Worm (Caenorhabditis elegans): ENCODE measurements around the gene sftb-1.

The sftb-1 gene

DNA sequence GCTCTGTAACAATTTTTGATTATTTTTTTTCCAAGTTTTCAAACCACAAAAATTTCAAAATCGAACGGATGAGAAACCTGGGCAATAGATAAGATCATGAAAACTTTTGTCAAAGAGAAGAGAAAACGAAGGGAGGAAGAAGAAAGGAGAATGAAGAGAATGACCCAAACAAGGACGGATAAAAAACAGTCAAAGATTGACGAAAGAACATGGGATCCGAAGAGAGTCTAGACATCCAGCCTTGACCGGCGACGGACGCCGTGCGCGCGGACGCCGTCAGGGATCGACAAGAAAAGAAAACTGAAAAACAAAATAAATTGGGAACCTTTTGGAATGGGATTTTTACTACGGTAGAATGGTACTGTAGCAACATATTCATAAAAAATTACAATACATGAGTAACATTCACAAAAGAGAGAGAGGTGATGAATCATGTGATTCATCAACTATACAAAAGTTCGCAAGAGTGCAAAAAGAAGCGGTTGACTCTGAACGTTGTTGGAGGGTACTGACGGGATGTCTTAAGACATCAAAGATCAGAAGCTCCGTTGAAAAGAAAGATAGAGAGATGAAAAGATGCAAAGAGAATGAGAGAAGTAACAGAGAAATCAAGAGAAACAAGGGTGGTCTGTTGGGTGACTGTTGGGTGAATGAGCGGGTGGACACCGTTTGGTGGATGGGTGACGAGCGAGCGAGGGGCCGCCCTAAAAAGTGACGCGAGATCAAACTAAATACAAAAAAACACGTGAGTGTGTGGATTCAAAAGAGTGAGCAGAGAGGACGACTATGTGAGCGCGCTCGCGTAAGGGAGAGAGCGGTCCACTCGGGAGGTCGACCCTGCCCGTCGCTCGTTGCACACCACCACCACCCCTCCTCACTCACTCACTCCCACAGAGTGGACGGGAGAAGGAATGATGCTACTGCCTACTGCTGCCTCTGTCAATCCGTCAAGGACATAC is 11.4 kb upstream of the sftb-1 start, which contains the start of gene sup-26:
Gene sup-26, minus strand, starts transcription at position 10 of the 959 bp plus-strand sequence.
- TF ChIP-seq ama-1 (optimal IDR thresholded peaks at IDR 0.05) (no peak), tra-4 (tag; optimal IDR thresholded peaks at IDR 0.05) (peak; percentile 13), hnd-1 (tag; optimal IDR thresholded peaks at IDR 0.05) (no peak), tbx-11 (GFP tag; IDR thresholded peaks at IDR 0.05) (no peak), hmg-4 (GFP tag; optimal IDR thresholded peaks at IDR 0.05) (peak; percentile 80), ets-7 (tag; optimal IDR thresholded peaks at IDR 0.05) (peak; percentile 31), scrt-1 (GFP tag; IDR thresholded peaks at IDR 0.05) (peak; percentile 51; the same call in 1 of the 2 replicates), F13C5.2 (tag; optimal IDR thresholded peaks at IDR 0.05) (peak; percentile 60), B0310.2 (tag; optimal IDR thresholded peaks at IDR 0.05) (peak; percentile 41), hmbx-1 (tag; optimal IDR thresholded peaks at IDR 0.05) (no peak), flt-1 (GFP tag; IDR thresholded peaks at IDR 0.05) (no peak; the same call in 1 of the 2 replicates), pes-1 (GFP tag; IDR thresholded peaks at IDR 0.05) (peak; percentile 49; the same call in 1 of the 2 replicates), aly-1 (tag; optimal IDR thresholded peaks at IDR 0.05) (peak; percentile 78), sea-1 (GFP tag; conservative IDR thresholded peaks at IDR 0.05) (peak; percentile 83; the same call in 1 of the 2 replicates), ceh-36 (tag; optimal IDR thresholded peaks at IDR 0.05) (no peak), ceh-13 (GFP tag; optimal IDR thresholded peaks at IDR 0.05) (no peak), tbx-37 (GFP tag; conservative IDR thresholded peaks at IDR 0.05) (no peak)

DNA sequence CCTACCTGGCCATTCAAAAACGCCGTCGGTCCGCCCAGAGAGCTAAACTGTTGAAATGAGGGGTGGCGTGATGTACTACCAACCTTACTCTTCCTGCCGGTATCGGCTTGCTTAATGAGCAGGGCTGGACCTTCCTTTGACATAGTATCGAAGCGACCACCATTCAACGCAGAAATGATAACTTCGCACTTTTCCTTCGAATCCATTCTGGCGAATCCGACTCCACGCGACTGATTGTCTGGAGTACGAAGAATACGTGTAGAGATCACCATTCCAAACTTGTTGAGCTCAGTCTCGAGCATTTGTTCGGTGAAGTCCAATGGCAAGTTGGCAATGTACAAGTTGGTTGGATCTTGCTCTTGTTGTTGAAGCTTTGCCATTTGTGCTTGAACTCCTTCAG is 9.1 kb upstream of the sftb-1 start:
- TF ChIP-seq hnd-1 (tag; optimal IDR thresholded peaks at IDR 0.05) (no peak), aly-1 (tag; optimal IDR thresholded peaks at IDR 0.05) (no peak), hmbx-1 (tag; optimal IDR thresholded peaks at IDR 0.05) (no peak), flt-1 (GFP tag; IDR thresholded peaks at IDR 0.05) (no peak), pes-1 (GFP tag; IDR thresholded peaks at IDR 0.05) (no peak), ama-1 (optimal IDR thresholded peaks at IDR 0.05) (no peak), B0310.2 (tag; optimal IDR thresholded peaks at IDR 0.05) (no peak), tbx-11 (GFP tag; IDR thresholded peaks at IDR 0.05) (no peak), ceh-13 (GFP tag; optimal IDR thresholded peaks at IDR 0.05) (no peak), scrt-1 (GFP tag; IDR thresholded peaks at IDR 0.05) (no peak), tbx-37 (GFP tag; conservative IDR thresholded peaks at IDR 0.05) (no peak), sea-1 (GFP tag; conservative IDR thresholded peaks at IDR 0.05) (no peak), F13C5.2 (tag; optimal IDR thresholded peaks at IDR 0.05) (no peak)

DNA sequence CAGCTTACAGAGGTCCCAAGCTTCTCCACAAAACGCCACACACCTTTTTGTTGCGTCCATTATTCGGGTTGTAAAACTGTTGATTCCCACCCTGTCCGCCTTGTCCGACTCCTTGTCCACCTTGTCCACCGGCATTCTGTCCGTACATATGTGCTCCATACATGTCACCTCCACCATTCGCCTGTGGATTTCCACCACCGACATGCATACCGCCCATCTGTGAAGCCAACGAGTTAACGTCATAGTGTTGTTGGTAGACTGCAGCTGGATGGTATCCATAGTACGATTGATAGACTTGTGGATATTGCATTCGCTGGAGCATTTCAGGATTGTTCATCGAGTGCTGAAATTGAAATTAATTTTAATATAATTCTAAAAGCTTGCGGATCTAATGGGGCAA is 8.7 kb upstream of the sftb-1 start:
- TF ChIP-seq scrt-1 (GFP tag; IDR thresholded peaks at IDR 0.05) (no peak), pes-1 (GFP tag; IDR thresholded peaks at IDR 0.05) (no peak; the same call in 1 of the 2 replicates), ama-1 (optimal IDR thresholded peaks at IDR 0.05) (peak; percentile 11), F13C5.2 (tag; optimal IDR thresholded peaks at IDR 0.05) (no peak), hmg-4 (GFP tag; optimal IDR thresholded peaks at IDR 0.05) (no peak)

DNA sequence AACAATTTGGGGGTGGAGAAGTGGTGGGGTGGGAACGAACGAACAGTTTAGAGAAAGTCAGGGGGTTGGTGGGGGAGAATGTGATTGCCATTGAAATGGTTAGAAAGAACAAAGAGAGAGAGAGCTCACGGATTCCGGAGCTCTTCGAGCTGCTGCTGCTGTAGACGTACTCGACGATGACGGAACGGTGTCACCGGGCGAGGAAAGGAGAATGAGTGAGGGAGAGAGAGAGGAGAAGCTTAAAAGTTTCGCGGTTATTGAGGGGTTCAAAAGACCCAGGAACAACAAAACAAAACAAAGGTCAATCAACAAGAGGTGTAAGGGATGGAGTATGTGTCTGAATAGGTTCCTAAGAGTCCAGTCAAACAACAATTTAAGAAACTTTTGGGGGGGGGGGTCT is 7.2 kb upstream of the sftb-1 start:
- TF ChIP-seq ama-1 (optimal IDR thresholded peaks at IDR 0.05) (peak; percentile 94), tbx-37 (GFP tag; conservative IDR thresholded peaks at IDR 0.05) (no peak)

DNA sequence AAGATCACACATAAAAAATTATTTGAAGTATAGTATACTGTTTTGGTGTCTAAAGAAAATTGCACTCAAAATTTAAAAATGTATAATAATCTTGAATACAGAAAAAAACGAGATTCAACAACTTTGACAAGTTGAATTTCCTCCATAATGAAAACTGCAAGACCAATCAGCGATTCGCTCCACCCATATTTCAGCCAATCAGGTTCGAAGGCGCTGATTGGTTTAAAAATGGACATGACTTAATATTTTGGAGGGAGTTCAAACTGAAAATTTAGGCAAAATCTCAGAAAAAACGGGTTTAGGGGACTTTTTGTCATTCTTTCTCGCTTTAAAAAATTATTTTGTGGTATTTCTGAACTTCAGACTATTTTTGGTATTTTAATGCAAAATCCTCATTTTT is 6.6 kb upstream of the sftb-1 start:
- TF ChIP-seq sea-1 (GFP tag; conservative IDR thresholded peaks at IDR 0.05) (no peak), ama-1 (optimal IDR thresholded peaks at IDR 0.05) (peak; percentile 41), hmg-4 (GFP tag; optimal IDR thresholded peaks at IDR 0.05) (no peak), flt-1 (GFP tag; IDR thresholded peaks at IDR 0.05) (no peak), ceh-13 (GFP tag; optimal IDR thresholded peaks at IDR 0.05) (no peak)

DNA sequence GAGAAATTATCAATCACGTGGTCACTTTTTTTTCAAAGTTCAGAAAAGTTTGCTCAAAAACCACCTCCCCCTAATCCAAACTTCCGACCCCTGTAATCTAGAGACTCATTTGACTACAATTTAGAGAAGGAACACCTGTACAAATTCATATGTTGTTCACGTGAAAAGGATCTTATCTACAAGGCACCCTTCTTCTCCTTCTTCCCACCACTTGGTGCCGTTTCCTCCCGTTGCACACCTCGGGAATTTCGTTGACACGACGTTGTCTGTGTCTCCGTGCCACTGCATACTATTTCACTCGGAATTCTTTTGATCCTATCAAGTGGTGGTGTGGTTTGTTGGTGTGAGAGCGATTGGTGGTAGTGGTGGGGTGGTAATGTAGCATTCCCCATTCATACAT is 5.5 kb upstream of the sftb-1 start:
- TF ChIP-seq hmg-4 (GFP tag; optimal IDR thresholded peaks at IDR 0.05) = peak; percentile 26
- TF ChIP-seq ceh-13 (GFP tag; optimal IDR thresholded peaks at IDR 0.05) = no peak
- no peak for TF ChIP-seq scrt-1 (GFP tag; IDR thresholded peaks at IDR 0.05)

DNA sequence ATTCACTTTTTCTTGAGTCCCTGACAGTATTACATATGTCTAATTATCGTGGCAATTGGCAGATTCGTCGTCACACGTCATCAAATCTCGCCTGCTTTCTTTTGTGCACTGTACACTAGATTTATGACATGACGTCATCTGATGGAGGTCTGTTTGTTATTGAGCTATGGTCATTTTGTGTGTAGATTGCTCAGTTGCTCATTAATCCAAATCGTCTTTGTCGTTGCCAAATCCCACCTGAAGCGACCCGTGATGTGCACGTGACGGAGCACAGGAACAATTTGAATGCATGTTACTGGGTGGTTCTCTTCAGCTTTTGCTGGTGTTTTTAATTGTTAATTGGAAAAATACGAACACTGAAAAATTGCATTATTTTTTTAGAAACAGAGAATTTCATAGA is 3.8 kb upstream of the sftb-1 start:
- peak; percentile 69 for TF ChIP-seq ceh-36 (tag; optimal IDR thresholded peaks at IDR 0.05)
- TF ChIP-seq hmg-4 (GFP tag; optimal IDR thresholded peaks at IDR 0.05) = no peak

DNA sequence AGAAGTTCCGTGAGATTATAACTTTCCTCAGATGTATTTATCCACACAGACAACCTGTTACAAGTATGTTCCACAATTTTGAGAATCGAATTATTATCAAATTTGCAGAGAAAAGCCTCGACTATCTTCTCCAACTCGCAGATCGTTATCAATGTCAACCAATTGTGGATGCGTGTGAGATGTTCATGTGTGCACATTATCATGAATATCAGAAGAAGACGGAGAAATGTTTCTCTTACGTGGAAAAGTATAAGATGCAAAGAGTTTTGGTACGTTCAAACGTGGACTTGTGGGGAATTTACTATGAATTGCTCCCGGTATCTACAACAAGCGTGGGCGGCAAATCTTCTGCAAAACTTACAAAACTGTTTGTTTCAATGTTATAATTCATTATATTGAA is 2.0 kb upstream of the sftb-1 start:
- TF ChIP-seq pes-1 (GFP tag; IDR thresholded peaks at IDR 0.05) = no peak
- no peak for TF ChIP-seq hnd-1 (tag; optimal IDR thresholded peaks at IDR 0.05)
- no peak for TF ChIP-seq B0310.2 (tag; optimal IDR thresholded peaks at IDR 0.05)
- no peak for TF ChIP-seq tbx-11 (GFP tag; IDR thresholded peaks at IDR 0.05)
- no peak for TF ChIP-seq ceh-36 (tag; optimal IDR thresholded peaks at IDR 0.05)
- no peak for TF ChIP-seq tra-4 (tag; optimal IDR thresholded peaks at IDR 0.05)
- TF ChIP-seq hmg-4 (GFP tag; optimal IDR thresholded peaks at IDR 0.05) = no peak
- no peak for TF ChIP-seq flt-1 (GFP tag; IDR thresholded peaks at IDR 0.05)
- TF ChIP-seq tbx-37 (GFP tag; conservative IDR thresholded peaks at IDR 0.05) = no peak
- no peak for TF ChIP-seq aly-1 (tag; optimal IDR thresholded peaks at IDR 0.05)
- TF ChIP-seq F13C5.2 (tag; optimal IDR thresholded peaks at IDR 0.05) = no peak
- no peak for TF ChIP-seq ets-7 (tag; optimal IDR thresholded peaks at IDR 0.05)
- no peak for TF ChIP-seq sea-1 (GFP tag; conservative IDR thresholded peaks at IDR 0.05)
- TF ChIP-seq scrt-1 (GFP tag; IDR thresholded peaks at IDR 0.05) = no peak
- TF ChIP-seq ama-1 (optimal IDR thresholded peaks at IDR 0.05) = no peak
- TF ChIP-seq hmbx-1 (tag; optimal IDR thresholded peaks at IDR 0.05) = no peak
- no peak for TF ChIP-seq ceh-13 (GFP tag; optimal IDR thresholded peaks at IDR 0.05)
